Fruit fly (Drosophila melanogaster): ENCODE results near the gene Nf-YC.

Gene Nf-YC

dm6 chrX:6791531-6791930, 29.2 kb downstream of the Nf-YC start (continued):
- TF ChIP-seq CG34406 (GFP tag; optimal IDR thresholded peaks at IDR 0.05) (peak; percentile 65), CG1621 (tag; optimal IDR thresholded peaks at IDR 0.05) (peak; percentile 31), lz (GFP tag; optimal IDR thresholded peaks at IDR 0.05) (peak; percentile 69), vri (GFP tag; optimal IDR thresholded peaks at IDR 0.05) (peak; percentile 57), CG15336 (GFP tag; IDR thresholded peaks at IDR 0.05) (peak; percentile 93), svp (GFP tag) (peak; percentile 68), CG7368 (GFP tag; optimal IDR thresholded peaks at IDR 0.05) (peak; percentile 48), esn (GFP tag; optimal IDR thresholded peaks at IDR 0.05) (peak; percentile 77), fkh (GFP tag; optimal IDR thresholded peaks at IDR 0.05) (no peak), CG32006 (GFP tag; optimal IDR thresholded peaks at IDR 0.05) (peak; percentile 91), CG6163 (GFP tag; IDR thresholded peaks at IDR 0.05) (peak; percentile 90), OdsH (GFP tag; optimal IDR thresholded peaks at IDR 0.05) (peak; percentile 75), Eip78C (GFP tag) (peak; percentile 92), CG3032 (tag; optimal IDR thresholded peaks at IDR 0.05) (peak; percentile 8), CG16779 (tag; optimal IDR thresholded peaks at IDR 0.05) (peak; percentile 47), CG11762 (GFP tag; optimal IDR thresholded peaks at IDR 0.05; ENCODE audit: insufficient read depth) (peak; percentile 49), Eip93F (GFP tag; optimal IDR thresholded peaks at IDR 0.05) (peak; percentile 73), Hr4 (GFP tag; optimal IDR thresholded peaks at IDR 0.05) (peak; percentile 88), CG9139 (GFP tag; optimal IDR thresholded peaks at IDR 0.05) (no peak), Ets96B (tag; optimal IDR thresholded peaks at IDR 0.05) (peak; percentile 38), net (GFP tag; optimal IDR thresholded peaks at IDR 0.05) (peak; percentile 70), CG6276 (GFP tag; optimal IDR thresholded peaks at IDR 0.05) (peak; percentile 84)

- TF ChIP-seq CG9139 (GFP tag; optimal IDR thresholded peaks at IDR 0.05) (no peak), Eip75B (GFP tag; optimal IDR thresholded peaks at IDR 0.05) (no peak), svp (GFP tag) (peak; percentile 97), Ets21C (GFP tag; optimal IDR thresholded peaks at IDR 0.05) (no peak), CG11294 (GFP tag; IDR thresholded peaks at IDR 0.05) (no peak), vri (GFP tag; optimal IDR thresholded peaks at IDR 0.05) (no peak), Eip78C (GFP tag) (peak; percentile 37)
Observed at dm6 chrX:6790944-6791343, 29.8 kb downstream of the Nf-YC start.

- peak; percentile 18 for TF ChIP-seq Sox102F (GFP tag; optimal IDR thresholded peaks at IDR 0.05)
- TF ChIP-seq acj6 (GFP tag; optimal IDR thresholded peaks at IDR 0.05) = no peak
- peak; percentile 35; the same call in 1 of the 2 replicates for TF ChIP-seq CG15336 (GFP tag; IDR thresholded peaks at IDR 0.05)
- TF ChIP-seq CG6163 (GFP tag; IDR thresholded peaks at IDR 0.05) = no peak
- no peak for TF ChIP-seq CG1621 (tag; optimal IDR thresholded peaks at IDR 0.05)
- no peak for TF ChIP-seq Lpt (GFP tag; optimal IDR thresholded peaks at IDR 0.05)
- TF ChIP-seq Ets21C (GFP tag; optimal IDR thresholded peaks at IDR 0.05) = no peak
- TF ChIP-seq eg (GFP tag; IDR thresholded peaks at IDR 0.05) = 0 out of 3 replicates have a peak, but pooled peaks have one; percentile 32
- TF ChIP-seq CG8319 (GFP tag; optimal IDR thresholded peaks at IDR 0.05) = no peak
- TF ChIP-seq Hr4 (GFP tag; optimal IDR thresholded peaks at IDR 0.05) = peak; percentile 46
- no peak for TF ChIP-seq CG10631 (GFP tag; optimal IDR thresholded peaks at IDR 0.05)
- no peak for TF ChIP-seq vri (GFP tag; optimal IDR thresholded peaks at IDR 0.05)
- peak; percentile 73 for TF ChIP-seq Eip78C (GFP tag)
- peak; percentile 4 for TF ChIP-seq fd59A (GFP tag; optimal IDR thresholded peaks at IDR 0.05)
- peak; percentile 56 for TF ChIP-seq esn (GFP tag; optimal IDR thresholded peaks at IDR 0.05)
- peak; percentile 21; the same call in 1 of the 3 replicates for TF ChIP-seq CG8119 (GFP tag; IDR thresholded peaks at IDR 0.05)
- peak; percentile 6 for TF ChIP-seq dsx (GFP tag; optimal IDR thresholded peaks at IDR 0.05; ENCODE audit: poor library complexity, severe bottlenecking)
- peak; percentile 37 for TF ChIP-seq topi (GFP tag; optimal IDR thresholded peaks at IDR 0.05)
- TF ChIP-seq Ets96B (tag; optimal IDR thresholded peaks at IDR 0.05) = peak; percentile 9
- peak; percentile 3 for TF ChIP-seq CG31627 (GFP tag; optimal IDR thresholded peaks at IDR 0.05)
- TF ChIP-seq Blimp-1 (GFP tag; optimal IDR thresholded peaks at IDR 0.05) = no peak
- TF ChIP-seq achi (GFP tag; optimal IDR thresholded peaks at IDR 0.05) = peak; percentile 39
- no peak for TF ChIP-seq Hr39 (GFP tag; optimal IDR thresholded peaks at IDR 0.05)
- peak; percentile 22 for TF ChIP-seq lz (GFP tag; optimal IDR thresholded peaks at IDR 0.05)
- TF ChIP-seq CG3032 (tag; optimal IDR thresholded peaks at IDR 0.05) = peak; percentile 20
- peak; percentile 12 for TF ChIP-seq CG7368 (GFP tag; optimal IDR thresholded peaks at IDR 0.05)
- TF ChIP-seq CG4318 (GFP tag; optimal IDR thresholded peaks at IDR 0.05) = no peak
Observed at dm6 chrX:6779609-6780139, 41.0 kb downstream of the Nf-YC start, which contains the start of gene shf. Gene shf, minus strand, starts transcription at chrX:6779659.
